Fruit fly (Drosophila melanogaster): ENCODE results near the gene CG14355.

dm6 chr3R:14109145-14109544, 42.6 kb downstream of the CG14355 start, which contains the start of gene Or88a:
- TF ChIP-seq dmrt99B (tag; optimal IDR thresholded peaks at IDR 0.05), result no peak
- TF ChIP-seq sc (optimal IDR thresholded peaks at IDR 0.05), result no peak
- TF ChIP-seq sc (GFP tag; optimal IDR thresholded peaks at IDR 0.05), result no peak
- TF ChIP-seq btn (GFP tag; optimal IDR thresholded peaks at IDR 0.05), result no peak

Measured in whole organism, embryonic.